Fruit fly (Drosophila melanogaster): Measurements from ENCODE around the gene CG44153.

The CG44153 gene

dm6 chr2L:10057236-10057635 is 122.8 kb downstream of the CG44153 start (continued):
- TF ChIP-seq eve (GFP tag; optimal IDR thresholded peaks at IDR 0.05), result no peak
- TF ChIP-seq CG3847 (GFP tag; IDR thresholded peaks at IDR 0.05), result peak; percentile 55
- no peak for TF ChIP-seq emc (GFP tag; optimal IDR thresholded peaks at IDR 0.05)
- 0 out of 3 replicates have a peak, but pooled peaks have one; percentile 30 for TF ChIP-seq so (GFP tag; IDR thresholded peaks at IDR 0.05)
- peak; percentile 53 for TF ChIP-seq psq (GFP tag; optimal IDR thresholded peaks at IDR 0.05)

- peak; percentile 74 for TF ChIP-seq pzg (GFP tag; optimal IDR thresholded peaks at IDR 0.05)
- no peak for TF ChIP-seq nau (GFP tag; optimal IDR thresholded peaks at IDR 0.05)
- TF ChIP-seq CG16813 (GFP tag; IDR thresholded peaks at IDR 0.05; ENCODE audit: partially characterized antibody), result peak; percentile 81
- no peak for TF ChIP-seq CG12236 (GFP tag; optimal IDR thresholded peaks at IDR 0.05)
- no peak for TF ChIP-seq Tbp (GFP tag; optimal IDR thresholded peaks at IDR 0.05)
- TF ChIP-seq Dbx (GFP tag; IDR thresholded peaks at IDR 0.05), result no peak
- TF ChIP-seq CG13296 (GFP tag; optimal IDR thresholded peaks at IDR 0.05), result no peak
- peak; percentile 89 for TF ChIP-seq Dref (GFP tag; IDR thresholded peaks at IDR 0.05)
- TF ChIP-seq dmrt99B (tag; optimal IDR thresholded peaks at IDR 0.05), result no peak
- peak; percentile 56; the same call in 1 of the 2 replicates for TF ChIP-seq sna (GFP tag; IDR thresholded peaks at IDR 0.05; ENCODE audit: partially characterized antibody)
- peak; percentile 56; the same call in 1 of the 2 replicates for TF ChIP-seq hbn (GFP tag; IDR thresholded peaks at IDR 0.05; ENCODE audit: partially characterized antibody)
- TF ChIP-seq CG6791 (GFP tag; IDR thresholded peaks at IDR 0.05; ENCODE audit: partially characterized antibody), result peak; percentile 83
- TF ChIP-seq CG10267 (tag; optimal IDR thresholded peaks at IDR 0.05), result peak; percentile 24
- TF ChIP-seq CG6689 (GFP tag; IDR thresholded peaks at IDR 0.05), result no peak
- no peak for TF ChIP-seq CG4820 (GFP tag; optimal IDR thresholded peaks at IDR 0.05)
- TF ChIP-seq CG12659 (GFP tag; optimal IDR thresholded peaks at IDR 0.05), result peak; percentile 9
- TF ChIP-seq Dll (GFP tag; IDR thresholded peaks at IDR 0.05; ENCODE audit: partially characterized antibody), result peak; percentile 77
- no peak for TF ChIP-seq aop (GFP tag; IDR thresholded peaks at IDR 0.05)
- TF ChIP-seq chinmo (GFP tag; IDR thresholded peaks at IDR 0.05; ENCODE audit: partially characterized antibody), result 0 out of 4 replicates have a peak, but pooled peaks have one; percentile 13
- peak; percentile 52 for TF ChIP-seq Sin3A (optimal IDR thresholded peaks at IDR 0.05)
- peak; percentile 76 for TF ChIP-seq Scr (GFP tag; IDR thresholded peaks at IDR 0.05; ENCODE audit: partially characterized antibody)
- peak; percentile 65 for TF ChIP-seq trem (tag; optimal IDR thresholded peaks at IDR 0.05)
- TF ChIP-seq Myb (GFP tag; optimal IDR thresholded peaks at IDR 0.05), result peak; percentile 87
- no peak for TF ChIP-seq CG17328 (GFP tag; IDR thresholded peaks at IDR 0.05)
- TF ChIP-seq gce (GFP tag; IDR thresholded peaks at IDR 0.05), result no peak
- TF ChIP-seq MBD-R2 (GFP tag; IDR thresholded peaks at IDR 0.05), result peak; percentile 7; the same call in 1 of the 2 replicates
- TF ChIP-seq CG2129 (GFP tag; IDR thresholded peaks at IDR 0.05; ENCODE audit: partially characterized antibody), result 0 out of 2 replicates have a peak, but pooled peaks have one; percentile 27
- no peak for TF ChIP-seq CG17802 (tag; optimal IDR thresholded peaks at IDR 0.05)
- no peak for TF ChIP-seq CG11456 (GFP tag; IDR thresholded peaks at IDR 0.05)
- TF ChIP-seq Poxn (GFP tag; IDR thresholded peaks at IDR 0.05), result no peak
- peak; percentile 65; the same call in 1 of the 2 replicates for TF ChIP-seq unc-4 (GFP tag; IDR thresholded peaks at IDR 0.05; ENCODE audit: partially characterized antibody)
- TF ChIP-seq CG13287 (GFP tag; IDR thresholded peaks at IDR 0.05; ENCODE audit: partially characterized antibody), result peak; percentile 78
- peak; percentile 79 for TF ChIP-seq Dp (GFP tag; optimal IDR thresholded peaks at IDR 0.05)
- peak; percentile 38 for TF ChIP-seq stwl (tag; optimal IDR thresholded peaks at IDR 0.05)
- TF ChIP-seq CG33557 (GFP tag; optimal IDR thresholded peaks at IDR 0.05), result no peak
- 0 out of 2 replicates have a peak, but pooled peaks have one; percentile 57 for TF ChIP-seq CG42726 (GFP tag; IDR thresholded peaks at IDR 0.05; ENCODE audit: partially characterized antibody)
- TF ChIP-seq BEAF-32 (GFP tag; optimal IDR thresholded peaks at IDR 0.05), result peak; percentile 85
- peak; percentile 73 for TF ChIP-seq bbx (GFP tag; IDR thresholded peaks at IDR 0.05; ENCODE audit: partially characterized antibody)
- TF ChIP-seq inv (GFP tag; IDR thresholded peaks at IDR 0.05; ENCODE audit: partially characterized antibody), result peak; percentile 59
- TF ChIP-seq Doc3 (GFP tag; IDR thresholded peaks at IDR 0.05; ENCODE audit: partially characterized antibody), result peak; percentile 35; the same call in 1 of the 3 replicates
- TF ChIP-seq amos (GFP tag; IDR thresholded peaks at IDR 0.05; ENCODE audit: partially characterized antibody), result peak; percentile 84
- no peak for TF ChIP-seq GATAe (GFP tag; conservative IDR thresholded peaks at IDR 0.05)
- TF ChIP-seq CTCF (GFP tag; optimal IDR thresholded peaks at IDR 0.05), result peak; percentile 38
Observed at dm6 chr2L:10056705-10057104, 123.4 kb downstream of the CG44153 start, which contains the start of gene Pen. TSS of gene Pen (plus strand) at chr2L:10056900.

Data from whole organism, embryonic.